Fruit fly (Drosophila melanogaster): ENCODE data around the gene Pdp1.

Pdp1 gene

dm6 chr3L:7808491-7809162 lies 58.5 kb downstream of the Pdp1 start:
- TF ChIP-seq dl (GFP tag; optimal IDR thresholded peaks at IDR 0.05; ENCODE audit: insufficient read depth in 1 of 2, partially characterized antibody in 2 of 2) (peak; percentile 25 to 46), dsf (GFP tag; optimal IDR thresholded peaks at IDR 0.05; ENCODE audit: borderline replicate concordance) (no peak), Rel (GFP tag; optimal IDR thresholded peaks at IDR 0.05) (no peak), Rel (tag; optimal IDR thresholded peaks at IDR 0.05) (peak; percentile 22), Dif (GFP tag; optimal IDR thresholded peaks at IDR 0.05; ENCODE audit: partially characterized antibody) (peak; percentile 35), GATAd (GFP tag; optimal IDR thresholded peaks at IDR 0.05) (no peak)

dm6 chr3L:7807552-7808402 lies 59.4 kb downstream of the Pdp1 start:
- no peak for TF ChIP-seq dsf (GFP tag; optimal IDR thresholded peaks at IDR 0.05; ENCODE audit: borderline replicate concordance)
- no peak for TF ChIP-seq rgr (GFP tag; optimal IDR thresholded peaks at IDR 0.05)
- no peak for TF ChIP-seq Vsx2 (GFP tag; optimal IDR thresholded peaks at IDR 0.05; ENCODE audit: partially characterized antibody)
- TF ChIP-seq Hr78 (GFP tag; optimal IDR thresholded peaks at IDR 0.05) = no peak
- TF ChIP-seq Hr83 (GFP tag; optimal IDR thresholded peaks at IDR 0.05; ENCODE audit: poor library complexity, severe bottlenecking) = no peak
- TF ChIP-seq HLH106 (tag; optimal IDR thresholded peaks at IDR 0.05) = no peak
- no peak for TF ChIP-seq woc (GFP tag; optimal IDR thresholded peaks at IDR 0.05)
- TF ChIP-seq sv (GFP tag; optimal IDR thresholded peaks at IDR 0.05) = no peak
- TF ChIP-seq dl (GFP tag; optimal IDR thresholded peaks at IDR 0.05; ENCODE audit: insufficient read depth in 1 of 2, partially characterized antibody in 2 of 2) = no peak
- TF ChIP-seq pan (optimal IDR thresholded peaks at IDR 0.05) = no peak

dm6 chr3L:7806503-7807216 lies 60.5 kb downstream of the Pdp1 start:
- TF ChIP-seq Jra (GFP tag; optimal IDR thresholded peaks at IDR 0.05) (no peak), brk (GFP tag; optimal IDR thresholded peaks at IDR 0.05) (no peak)

dm6 chr3L:7805336-7805803 lies 61.8 kb downstream of the Pdp1 start:
- peak; percentile 45 for TF ChIP-seq Sp1 (GFP tag; optimal IDR thresholded peaks at IDR 0.05)
- peak; percentile 4 for TF ChIP-seq Rel (GFP tag; optimal IDR thresholded peaks at IDR 0.05)
- peak; percentile 10 for TF ChIP-seq Rel (tag; optimal IDR thresholded peaks at IDR 0.05)
- TF ChIP-seq CrebA (GFP tag; optimal IDR thresholded peaks at IDR 0.05; ENCODE audit: borderline replicate concordance) = peak; percentile 91
- peak; percentile 43 for TF ChIP-seq psq (GFP tag; optimal IDR thresholded peaks at IDR 0.05)
- peak; percentile 77 for TF ChIP-seq sage (GFP tag; optimal IDR thresholded peaks at IDR 0.05)
- peak; percentile 46 for TF ChIP-seq Vsx2 (GFP tag; optimal IDR thresholded peaks at IDR 0.05; ENCODE audit: partially characterized antibody)
- peak; percentile 31 to 67 for TF ChIP-seq dl (GFP tag; optimal IDR thresholded peaks at IDR 0.05; ENCODE audit: insufficient read depth in 1 of 2, partially characterized antibody in 2 of 2)
- peak; percentile 43 for TF ChIP-seq CG32264 (GFP tag; optimal IDR thresholded peaks at IDR 0.05)
- no peak for TF ChIP-seq h (GFP tag; optimal IDR thresholded peaks at IDR 0.05)
- peak in 1 of 2 experiments; percentile 77 for TF ChIP-seq foxo (GFP tag; optimal IDR thresholded peaks at IDR 0.05)
- no peak for TF ChIP-seq OdsH (GFP tag; optimal IDR thresholded peaks at IDR 0.05)
- no peak for TF ChIP-seq sv (GFP tag; optimal IDR thresholded peaks at IDR 0.05)
- no peak for TF ChIP-seq Dfd (GFP tag; optimal IDR thresholded peaks at IDR 0.05)
- TF ChIP-seq lola (GFP tag; optimal IDR thresholded peaks at IDR 0.05) = no peak
- no peak for TF ChIP-seq Myc (optimal IDR thresholded peaks at IDR 0.05)
- peak; percentile 85 for TF ChIP-seq fru (GFP tag; optimal IDR thresholded peaks at IDR 0.05)
- peak; percentile 37 for TF ChIP-seq tai (GFP tag; optimal IDR thresholded peaks at IDR 0.05)
- no peak for TF ChIP-seq rgr (GFP tag; optimal IDR thresholded peaks at IDR 0.05)
- TF ChIP-seq Dif (GFP tag; optimal IDR thresholded peaks at IDR 0.05; ENCODE audit: partially characterized antibody) = peak; percentile 49
- TF ChIP-seq Hnf4 (GFP tag; optimal IDR thresholded peaks at IDR 0.05) = no peak
- TF ChIP-seq CG9705 (GFP tag; optimal IDR thresholded peaks at IDR 0.05) = peak; percentile 12
- TF ChIP-seq woc (GFP tag; optimal IDR thresholded peaks at IDR 0.05) = peak; percentile 15
- TF ChIP-seq br (GFP tag; optimal IDR thresholded peaks at IDR 0.05) = no peak
- TF ChIP-seq brk (GFP tag; optimal IDR thresholded peaks at IDR 0.05) = peak; percentile 77

All from whole organism, wandering third instar larva.